Worm (Caenorhabditis elegans): ENCODE results near the gene srbc-20.
A peak's percentile ranks its signal among the peaks of the same experiment; 100 is the strongest.

The srbc-20 gene

DNA sequence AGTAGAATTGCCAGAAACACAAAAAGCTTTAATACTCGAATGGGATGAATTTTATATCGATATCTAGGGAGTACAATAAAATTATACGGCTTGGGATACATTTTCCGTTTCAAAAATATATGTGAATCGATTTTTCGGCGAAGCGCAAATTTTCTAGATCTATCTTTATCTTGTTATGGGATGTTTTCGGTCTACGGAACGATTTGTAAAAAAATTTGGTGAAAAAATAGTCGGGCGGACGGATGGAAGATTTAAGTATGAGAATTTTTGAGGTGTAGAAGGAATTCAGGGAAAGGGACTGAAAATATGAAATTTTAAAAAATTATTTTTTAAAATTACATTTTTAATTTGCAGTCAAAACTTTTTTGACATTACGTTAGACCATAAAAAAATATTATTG lies 40.9 kb upstream of the srbc-20 start, which contains the start of gene F22F7.4:
TSS of gene F22F7.4 (minus strand) at position 101 of the 400 bp plus-strand sequence.
- no peak for TF ChIP-seq ztf-4 (tag; optimal IDR thresholded peaks at IDR 0.05)
- TF ChIP-seq ZK546.5 (tag; optimal IDR thresholded peaks at IDR 0.05), result no peak
- TF ChIP-seq peb-1 (tag; optimal IDR thresholded peaks at IDR 0.05), result no peak
- TF ChIP-seq skn-1 (tag; optimal IDR thresholded peaks at IDR 0.05), result no peak
- no peak for TF ChIP-seq unc-39 (tag; optimal IDR thresholded peaks at IDR 0.05)
- TF ChIP-seq ceh-16 (tag; optimal IDR thresholded peaks at IDR 0.05), result no peak

ce11 chrV:2109295-2109694 lies 37.6 kb upstream of the srbc-20 start, which contains the start of gene ckb-4:
Gene ckb-4, minus strand, starts transcription at chrV:2109434.
- TF ChIP-seq elt-1 (tag; optimal IDR thresholded peaks at IDR 0.05) (no peak), C34F6.9 (tag; optimal IDR thresholded peaks at IDR 0.05) (peak; percentile 71), gmeb-1 (tag; optimal IDR thresholded peaks at IDR 0.05) (peak; percentile 4), nhr-129 (tag; optimal IDR thresholded peaks at IDR 0.05) (peak; percentile 47), unc-55 (GFP tag; optimal IDR thresholded peaks at IDR 0.05) (peak; percentile 31), fos-1 (tag; optimal IDR thresholded peaks at IDR 0.05) (peak; percentile 36), alr-1 (tag; optimal IDR thresholded peaks at IDR 0.05) (no peak), sma-9 (GFP tag; optimal IDR thresholded peaks at IDR 0.05) (peak; percentile 46), sma-9 (tag; optimal IDR thresholded peaks at IDR 0.05) (no peak), nhr-25 (tag; optimal IDR thresholded peaks at IDR 0.05) (no peak), crh-2 (tag; optimal IDR thresholded peaks at IDR 0.05) (peak; percentile 29)

ce11 chrV:2110368-2110767 lies 36.5 kb upstream of the srbc-20 start, which contains the start of gene F22F7.3:
Gene F22F7.3, plus strand, starts transcription at chrV:2110668.
- TF ChIP-seq nhr-10 (tag; optimal IDR thresholded peaks at IDR 0.05) (no peak), mab-5 (tag; optimal IDR thresholded peaks at IDR 0.05) (no peak), snpc-4 (tag; optimal IDR thresholded peaks at IDR 0.05) (no peak), ztf-4 (tag; optimal IDR thresholded peaks at IDR 0.05) (no peak), crh-2 (tag; optimal IDR thresholded peaks at IDR 0.05) (no peak), Y55F3AM.14 (GFP tag; optimal IDR thresholded peaks at IDR 0.05) (no peak), lsy-2 (tag; optimal IDR thresholded peaks at IDR 0.05) (no peak), nhr-237 (tag; optimal IDR thresholded peaks at IDR 0.05) (no peak), ceh-16 (tag; optimal IDR thresholded peaks at IDR 0.05) (no peak), blmp-1 (tag; optimal IDR thresholded peaks at IDR 0.05; ENCODE audit: insufficient read depth) (no peak), zag-1 (tag; optimal IDR thresholded peaks at IDR 0.05) (no peak), alr-1 (tag; optimal IDR thresholded peaks at IDR 0.05) (no peak), dmd-4 (tag; optimal IDR thresholded peaks at IDR 0.05) (no peak), R02D3.7 (tag; optimal IDR thresholded peaks at IDR 0.05) (no peak)

DNA sequence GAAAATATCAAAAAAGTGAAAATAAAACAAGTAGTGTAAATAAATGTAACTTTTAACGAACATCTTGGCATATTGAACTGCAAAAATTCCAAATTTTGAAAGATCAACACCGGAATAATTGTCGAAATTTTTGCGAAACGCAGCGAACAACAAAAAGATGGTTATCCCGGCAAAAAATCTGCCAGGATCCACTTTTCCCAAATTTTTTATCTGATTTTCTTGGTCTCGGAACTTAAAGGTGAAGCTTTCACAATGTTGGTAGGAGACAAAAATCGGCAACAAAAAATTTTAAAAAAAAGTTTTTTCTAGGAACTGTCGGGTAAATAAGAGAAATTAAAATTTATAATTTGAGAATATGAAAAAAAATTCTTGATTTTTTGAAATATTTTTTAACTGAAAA lies 28.3 kb upstream of the srbc-20 start, which contains the start of gene bgnt-1.2:
TSS of gene bgnt-1.2 (minus strand) at position 101 of the 400 bp plus-strand sequence.
- TF ChIP-seq peb-1 (tag; optimal IDR thresholded peaks at IDR 0.05), result no peak
- no peak for TF ChIP-seq ama-1 (optimal IDR thresholded peaks at IDR 0.05)

DNA sequence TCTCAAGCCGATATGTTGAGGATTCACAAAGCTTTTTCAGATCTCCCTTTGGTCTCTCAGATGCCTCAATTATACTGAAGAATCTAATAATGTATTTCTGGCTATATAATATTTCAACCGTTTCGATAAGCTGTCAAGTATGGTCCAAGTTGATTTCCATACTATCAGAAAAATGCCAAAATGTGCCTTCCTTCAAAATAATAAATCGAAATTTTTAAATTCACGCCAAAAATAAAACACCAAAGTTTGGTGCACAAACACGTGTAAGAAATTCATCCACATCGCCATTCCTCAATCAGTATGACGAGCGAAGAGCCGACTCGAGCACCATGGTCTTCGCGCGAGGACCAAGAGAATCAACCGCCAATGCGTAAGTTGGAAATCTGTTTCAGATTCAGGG lies 27.4 kb upstream of the srbc-20 start, which contains the start of gene F22F7.11:
TSS of gene F22F7.11 (plus strand) at position 301 of the 400 bp plus-strand sequence.
- no peak for TF ChIP-seq dmd-4 (tag; optimal IDR thresholded peaks at IDR 0.05)
- TF ChIP-seq nhr-25 (tag; optimal IDR thresholded peaks at IDR 0.05), result no peak
- TF ChIP-seq crh-2 (tag; optimal IDR thresholded peaks at IDR 0.05), result no peak
- TF ChIP-seq aly-2 (tag; optimal IDR thresholded peaks at IDR 0.05), result no peak
- no peak for TF ChIP-seq egl-27 (tag; optimal IDR thresholded peaks at IDR 0.05)
- TF ChIP-seq fos-1 (tag; optimal IDR thresholded peaks at IDR 0.05), result no peak
- TF ChIP-seq ceh-82 (tag; optimal IDR thresholded peaks at IDR 0.05), result no peak
- no peak for TF ChIP-seq blmp-1 (tag; optimal IDR thresholded peaks at IDR 0.05; ENCODE audit: insufficient read depth)
- no peak for TF ChIP-seq lin-13 (GFP tag; optimal IDR thresholded peaks at IDR 0.05)
- no peak for TF ChIP-seq unc-55 (GFP tag; optimal IDR thresholded peaks at IDR 0.05)

DNA sequence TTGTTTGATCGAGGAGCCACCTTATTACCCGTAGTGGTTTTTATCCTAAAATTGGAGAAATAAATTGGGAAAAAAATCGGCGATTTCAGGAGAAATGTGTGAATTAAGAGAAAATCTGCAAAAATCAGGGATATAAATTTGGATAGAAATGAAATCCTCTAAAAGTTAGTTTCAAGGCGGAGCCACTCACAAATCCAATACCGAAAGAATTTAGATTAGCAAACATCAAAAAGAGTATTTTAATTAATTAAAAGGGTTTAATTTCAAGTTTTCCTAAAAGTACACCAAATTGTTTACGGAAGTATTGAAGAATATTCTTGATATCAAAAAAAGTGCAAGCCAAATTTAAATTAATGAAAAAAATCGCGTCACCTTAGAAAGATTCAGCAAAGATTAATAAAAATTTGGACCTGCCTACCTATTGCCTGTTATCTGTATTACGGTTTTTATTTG lies 25.0 kb upstream of the srbc-20 start, which contains the start of gene F22F7.8:
TSS of gene F22F7.8 (minus strand) at position 51 of the 453 bp plus-strand sequence.
- TF ChIP-seq ama-1 (optimal IDR thresholded peaks at IDR 0.05) (no peak), R02D3.7 (tag; optimal IDR thresholded peaks at IDR 0.05) (no peak), sem-4 (tag; optimal IDR thresholded peaks at IDR 0.05) (no peak), mdl-1 (tag; optimal IDR thresholded peaks at IDR 0.05) (no peak), nhr-237 (tag; optimal IDR thresholded peaks at IDR 0.05) (no peak), nhr-129 (tag; optimal IDR thresholded peaks at IDR 0.05) (no peak), nhr-6 (tag; optimal IDR thresholded peaks at IDR 0.05) (no peak), mab-5 (tag; optimal IDR thresholded peaks at IDR 0.05) (no peak), F13H6.1 (tag; optimal IDR thresholded peaks at IDR 0.05) (no peak), nhr-21 (tag; optimal IDR thresholded peaks at IDR 0.05) (no peak), ZK546.5 (tag; optimal IDR thresholded peaks at IDR 0.05) (no peak)
